Worm (Caenorhabditis elegans) whole organism, L2 larva: ENCODE data around the gene R10E8.6.
"Not testable (repeated sequence)": the region's sequence is repeated elsewhere in the genome, so short reads cannot be mapped to it uniquely, and the experiment has no call there.

ENCODE experiments used
- ceh-16 ChIP-seq: fragments of 150-350 bp; optimal IDR thresholded peaks from 2 replicates; lab custom pipeline; 2014; ENCODE audit warnings: missing biosample characterization, missing genetic modification characterization
- lin-39 ChIP-seq: fragments of 150-350 bp; optimal IDR thresholded peaks from 2 replicates; lab custom pipeline; 2014; ENCODE audit warnings: missing biosample characterization, missing genetic modification reagents, missing genetic modification characterization
- mab-5 ChIP-seq: fragments of 150-350 bp; optimal IDR thresholded peaks from 2 replicates; lab custom pipeline; 2014; ENCODE audit warnings: missing biosample characterization, missing genetic modification characterization
- nhr-25 ChIP-seq: fragments of 150-350 bp; sonication (generic microtip); optimal IDR thresholded peaks from 3 replicates; lab custom pipeline; 2014; ENCODE audit warnings: missing biosample characterization, missing genetic modification characterization
- ztf-4 ChIP-seq: fragments of 150-350 bp; optimal IDR thresholded peaks from 2 replicates; lab custom pipeline; 2014; ENCODE audit warnings: missing biosample characterization, missing genetic modification characterization

DNA sequence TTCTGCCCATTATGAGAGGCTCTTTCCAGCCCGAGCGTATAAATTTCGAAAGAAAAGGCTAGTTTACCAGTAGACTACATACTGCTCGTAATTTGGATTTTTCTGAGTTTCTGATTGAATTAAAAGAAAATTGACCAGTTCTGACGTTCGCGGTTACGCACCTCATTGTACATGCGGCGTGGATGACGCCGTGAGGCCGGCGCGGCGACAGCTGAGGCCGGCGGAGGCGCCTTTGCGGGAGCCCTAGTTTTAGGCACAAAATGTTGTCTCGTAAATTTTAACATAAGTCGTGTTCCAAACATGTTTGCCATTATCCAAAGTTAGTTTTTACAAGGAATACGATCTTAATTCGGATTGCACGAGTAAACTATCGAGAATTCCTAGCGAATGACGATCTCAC is 49.4 kb downstream of the R10E8.6 start, which contains the start of gene F16H6.9:
- not testable (repeated sequence) for TF ChIP-seq mab-5 (tag; lab: Kevin White, UChicago); ztf-4 (tag; lab: Kevin White, UChicago); nhr-25 (tag; lab: Kevin White, UChicago); lin-39; ceh-16 (tag; lab: Kevin White, UChicago)
